Worm (Caenorhabditis elegans) whole organism, L4 larva: ENCODE measurements around the gene F53H2.1.

ENCODE experiments used
- F37D6.2 ChIP-seq: sonication (generic microtip); optimal IDR thresholded peaks from 2 replicates; lab custom pipeline; 2016; ENCODE audit warnings: mild to moderate bottlenecking, missing genetic modification characterization, missing compliant biosample characterization
- dmd-9 ChIP-seq: fragments of 200-800 bp; sonication (Bioruptor generic); IDR thresholded peaks from 2 replicates; pipeline ENCODE4 v1.3.6; 2022; ENCODE audit warnings: missing genetic modification reagents, missing genetic modification characterization, missing compliant biosample characterization
- fkh-10 ChIP-seq: fragments of 150-350 bp; optimal IDR thresholded peaks from 2 replicates; lab custom pipeline; 2014; ENCODE audit warnings: missing biosample characterization, missing genetic modification reagents, missing genetic modification characterization
- hlh-11 ChIP-seq: fragments of 200-800 bp; sonication (Bioruptor generic); optimal IDR thresholded peaks from 2 replicates; lab custom pipeline; 2018; ENCODE audit warnings: mild to moderate bottlenecking, missing genetic modification characterization, missing compliant biosample characterization
- lin-1 ChIP-seq: fragments of 200-800 bp; sonication (Bioruptor generic); IDR thresholded peaks from 2 replicates; pipeline ENCODE4 v1.3.6; 2022; ENCODE audit warnings: missing genetic modification reagents, missing genetic modification characterization, missing compliant biosample characterization
- lsy-2 ChIP-seq, 2 experiments: fragments of 150-350 bp in 1 of 2; sonication (generic microtip) in 1 of 2; optimal IDR thresholded peaks; 2 replicates each; lab custom pipeline; 2014 to 2017; ENCODE audit warnings: missing biosample characterization in 2 of 2, missing genetic modification characterization in 2 of 2
- madf-9 ChIP-seq: fragments of 200-800 bp; sonication (Bioruptor generic); conservative IDR thresholded peaks from 2 replicates; pipeline ENCODE4 v1.3.6; 2022; ENCODE audit warnings: missing genetic modification reagents, missing genetic modification characterization, missing compliant biosample characterization
- mdl-1 ChIP-seq, 2 experiments: fragments of 150-350 bp in 1 of 2; sonication (generic microtip) in 1 of 2; optimal IDR thresholded peaks; 2 replicates each; lab custom pipeline; 2014 to 2017; ENCODE audit warnings: missing biosample characterization in 2 of 2, missing genetic modification characterization in 2 of 2
- snpc-4 ChIP-seq: fragments of 150-350 bp; optimal IDR thresholded peaks from 2 replicates; lab custom pipeline; 2014; ENCODE audit warnings: missing biosample characterization, missing genetic modification characterization
- zag-1 ChIP-seq: fragments of 150-350 bp; optimal IDR thresholded peaks from 2 replicates; lab custom pipeline; 2014; ENCODE audit warnings: missing biosample characterization, missing genetic modification characterization

- TF ChIP-seq madf-9 (GFP tag; lab: Robert Waterston, UW): no peak
- TF ChIP-seq zag-1 (tag; lab: Kevin White, UChicago): no peak
- peak; percentile 90 for TF ChIP-seq hlh-11 (tag; lab: Kevin White, UChicago)
- TF ChIP-seq lsy-2 (tag; optimal IDR thresholded peaks at IDR 0.05; lab: Kevin White, UChicago): peak in 1 of 2 experiments; percentile 15
- TF ChIP-seq F37D6.2 (tag; lab: Kevin White, UChicago): no peak
- TF ChIP-seq fkh-10 (GFP tag; lab: Kevin White, UChicago): no peak
- no peak for TF ChIP-seq snpc-4 (tag; lab: Kevin White, UChicago)
- TF ChIP-seq lin-1 (GFP tag; lab: Robert Waterston, UW): peak; percentile 95
- TF ChIP-seq dmd-9 (GFP tag; lab: Robert Waterston, UW): no peak
- peak in 1 of 2 experiments; percentile 46 for TF ChIP-seq mdl-1 (tag; optimal IDR thresholded peaks at IDR 0.05; lab: Kevin White, UChicago)
Observed at ce11 chrV:20413426-20413825, 25.9 kb downstream of the F53H2.1 start.
